Fruit fly (Drosophila melanogaster) whole organism, prepupa: Measurements from ENCODE around the gene CG7840.

ENCODE experiments used
- Blimp-1 ChIP-seq: fragments of 200-800 bp; sonication (Bioruptor generic); optimal IDR thresholded peaks from 3 replicates; lab custom pipeline; 2017; ENCODE audit warnings: missing biosample characterization, missing genetic modification characterization, mild to moderate bottlenecking, moderate library complexity, missing genetic modification reagents
- CG11294 ChIP-seq: fragments of 200-800 bp; sonication (Bioruptor generic); IDR thresholded peaks from 2 replicates; pipeline ENCODE4 v1.3.6; 2022; ENCODE audit warnings: missing biosample characterization, missing genetic modification characterization
- CG11762 ChIP-seq: fragments of 200-800 bp; sonication (Bioruptor generic); optimal IDR thresholded peaks from 3 replicates; lab custom pipeline; 2016; ENCODE audit warnings: missing biosample characterization, missing genetic modification characterization; ENCODE audit not compliant: insufficient read depth
- CG15336 ChIP-seq: fragments of 200-800 bp; sonication (Bioruptor generic); IDR thresholded peaks from 2 replicates; pipeline ENCODE4 v1.3.6; 2022; ENCODE audit warnings: missing biosample characterization, missing genetic modification characterization
- CG1621 ChIP-seq: fragments of 200-800 bp; sonication (Bioruptor generic); optimal IDR thresholded peaks from 3 replicates; lab custom pipeline; 2018; ENCODE audit warnings: missing biosample characterization, mild to moderate bottlenecking, missing genetic modification characterization
- CG16779 ChIP-seq: fragments of 200-800 bp; sonication (Bioruptor generic); optimal IDR thresholded peaks from 3 replicates; lab custom pipeline; 2017; ENCODE audit warnings: missing biosample characterization, mild to moderate bottlenecking, missing genetic modification characterization
- CG3032 ChIP-seq: fragments of 200-800 bp; optimal IDR thresholded peaks from 2 replicates; lab custom pipeline; 2019; ENCODE audit warnings: missing biosample characterization, mild to moderate bottlenecking, missing genetic modification characterization, moderate library complexity
- CG31627 ChIP-seq: fragments of 200-800 bp; sonication (Bioruptor generic); optimal IDR thresholded peaks from 3 replicates; lab custom pipeline; 2016; ENCODE audit warnings: missing biosample characterization, missing genetic modification characterization
- CG32006 ChIP-seq: fragments of 200-800 bp; sonication (Bioruptor generic); optimal IDR thresholded peaks from 3 replicates; lab custom pipeline; 2017; ENCODE audit warnings: missing biosample characterization, mild to moderate bottlenecking, missing genetic modification characterization
- CG34406 ChIP-seq: fragments of 200-800 bp; sonication (Bioruptor generic); optimal IDR thresholded peaks from 3 replicates; lab custom pipeline; 2016; ENCODE audit warnings: missing biosample characterization, missing genetic modification characterization
- CG3919 ChIP-seq: fragments of 200-800 bp; sonication (Bioruptor generic); optimal IDR thresholded peaks from 3 replicates; lab custom pipeline; 2016; ENCODE audit warnings: missing biosample characterization, missing genetic modification characterization
- CG4318 ChIP-seq: fragments of 200-800 bp; sonication (Bioruptor generic); optimal IDR thresholded peaks from 3 replicates; lab custom pipeline; 2017; ENCODE audit warnings: missing biosample characterization, mild to moderate bottlenecking, missing genetic modification characterization
- CG6163 ChIP-seq: fragments of 200-800 bp; sonication (Bioruptor generic); IDR thresholded peaks from 3 replicates; pipeline ENCODE4 v1.3.6; 2022; ENCODE audit warnings: missing biosample characterization, missing genetic modification characterization
- CG6276 ChIP-seq: fragments of 200-800 bp; sonication (Bioruptor generic); optimal IDR thresholded peaks from 2 replicates; lab custom pipeline; 2017; ENCODE audit warnings: missing biosample characterization, mild to moderate bottlenecking, missing genetic modification characterization
- CG6792 ChIP-seq: fragments of 200-800 bp; sonication (Bioruptor generic); optimal IDR thresholded peaks from 3 replicates; lab custom pipeline; 2016; ENCODE audit warnings: missing biosample characterization, missing genetic modification characterization
- CG6854 ChIP-seq: fragments of 200-800 bp; sonication (Bioruptor generic); optimal IDR thresholded peaks from 2 replicates; lab custom pipeline; 2017; ENCODE audit warnings: missing biosample characterization, mild to moderate bottlenecking, missing genetic modification characterization
- CG7368 ChIP-seq: fragments of 200-800 bp; sonication (Bioruptor generic); optimal IDR thresholded peaks from 3 replicates; lab custom pipeline; 2016; ENCODE audit warnings: missing biosample characterization, missing genetic modification characterization
- CG8632 ChIP-seq: fragments of 200-800 bp; sonication (Bioruptor generic); optimal IDR thresholded peaks from 3 replicates; lab custom pipeline; 2016; ENCODE audit warnings: missing biosample characterization, missing genetic modification characterization
- Eip75B ChIP-seq: fragments of 200-800 bp; sonication (Bioruptor generic); optimal IDR thresholded peaks from 3 replicates; lab custom pipeline; 2016; ENCODE audit warnings: missing biosample characterization, missing genetic modification characterization
- Eip78C ChIP-seq: fragments of 200-800 bp; sonication (Bioruptor generic); peaks from one replicate; lab custom pipeline; 2016; ENCODE audit warnings: missing biosample characterization, missing genetic modification characterization
- Ets21C ChIP-seq: fragments of 200-800 bp; sonication (Bioruptor generic); optimal IDR thresholded peaks from 3 replicates; lab custom pipeline; 2016; ENCODE audit warnings: missing biosample characterization, missing genetic modification characterization
- Ets96B ChIP-seq: fragments of 200-800 bp; optimal IDR thresholded peaks from 2 replicates; lab custom pipeline; 2019; ENCODE audit warnings: missing biosample characterization, mild to moderate bottlenecking, missing genetic modification characterization, moderate library complexity
- Hr38 ChIP-seq: sonication (Bioruptor generic); optimal IDR thresholded peaks from 2 replicates; lab custom pipeline; 2016; ENCODE audit warnings: missing biosample characterization, missing genetic modification characterization
- Hr39 ChIP-seq: fragments of 200-800 bp; sonication (Bioruptor generic); optimal IDR thresholded peaks from 2 replicates; lab custom pipeline; 2016; ENCODE audit warnings: missing biosample characterization, missing genetic modification characterization
- Hr4 ChIP-seq: fragments of 200-800 bp; sonication (Bioruptor generic); optimal IDR thresholded peaks from 3 replicates; lab custom pipeline; 2016; ENCODE audit warnings: missing biosample characterization, missing genetic modification characterization
- Lpt ChIP-seq: fragments of 200-800 bp; sonication (Bioruptor generic); optimal IDR thresholded peaks from 3 replicates; lab custom pipeline; 2016; ENCODE audit warnings: missing biosample characterization, missing genetic modification characterization
- Met ChIP-seq: fragments of 200-800 bp; sonication (Bioruptor generic); optimal IDR thresholded peaks from 3 replicates; lab custom pipeline; 2016; ENCODE audit warnings: missing biosample characterization, missing genetic modification characterization
- OdsH ChIP-seq: fragments of 200-800 bp; sonication (Bioruptor generic); optimal IDR thresholded peaks from 3 replicates; lab custom pipeline; 2016; ENCODE audit warnings: missing biosample characterization, missing genetic modification characterization
- Smox ChIP-seq: fragments of 200-800 bp; sonication (Bioruptor generic); optimal IDR thresholded peaks from 3 replicates; lab custom pipeline; 2016; ENCODE audit warnings: missing biosample characterization, missing genetic modification characterization
- Sox102F ChIP-seq: fragments of 200-800 bp; sonication (Bioruptor generic); optimal IDR thresholded peaks from 2 replicates; lab custom pipeline; 2016; ENCODE audit warnings: missing biosample characterization, mild to moderate bottlenecking, missing genetic modification characterization
- Sox14 ChIP-seq: fragments of 200-800 bp; sonication (Bioruptor generic); optimal IDR thresholded peaks from 3 replicates; lab custom pipeline; 2016; ENCODE audit warnings: missing biosample characterization, missing genetic modification characterization
- Sox15 ChIP-seq: fragments of 200-800 bp; sonication (Bioruptor generic); optimal IDR thresholded peaks from 3 replicates; lab custom pipeline; 2016; ENCODE audit warnings: missing biosample characterization, missing genetic modification characterization
- achi ChIP-seq: fragments of 200-800 bp; sonication (Bioruptor generic); optimal IDR thresholded peaks from 3 replicates; lab custom pipeline; 2016; ENCODE audit warnings: missing biosample characterization, missing genetic modification characterization
- acj6 ChIP-seq: fragments of 200-800 bp; sonication (Bioruptor generic); optimal IDR thresholded peaks from 3 replicates; lab custom pipeline; 2016; ENCODE audit warnings: missing biosample characterization, missing genetic modification characterization
- cyc ChIP-seq: fragments of 200-800 bp; sonication (Bioruptor generic); optimal IDR thresholded peaks from 3 replicates; lab custom pipeline; 2016; ENCODE audit warnings: missing biosample characterization, missing genetic modification characterization
- dsx ChIP-seq: fragments of 200-800 bp; optimal IDR thresholded peaks from 3 replicates; lab custom pipeline; 2019; ENCODE audit warnings: missing biosample characterization, mild to moderate bottlenecking, missing genetic modification characterization, moderate library complexity; ENCODE audit not compliant: poor library complexity, severe bottlenecking
- eg ChIP-seq: fragments of 200-800 bp; sonication (Bioruptor generic); IDR thresholded peaks from 3 replicates; pipeline ENCODE4 v1.3.6; 2022; ENCODE audit warnings: missing biosample characterization, missing genetic modification characterization
- esn ChIP-seq: fragments of 200-800 bp; sonication (Bioruptor generic); optimal IDR thresholded peaks from 2 replicates; lab custom pipeline; 2016; ENCODE audit warnings: missing biosample characterization, mild to moderate bottlenecking, missing genetic modification characterization, moderate library complexity
- fd59A ChIP-seq: fragments of 200-800 bp; sonication (Bioruptor generic); optimal IDR thresholded peaks from 2 replicates; lab custom pipeline; 2017; ENCODE audit warnings: missing biosample characterization, mild to moderate bottlenecking, missing genetic modification characterization, missing genetic modification reagents
- fd85E ChIP-seq: fragments of 200-800 bp; sonication (Bioruptor generic); optimal IDR thresholded peaks from 3 replicates; lab custom pipeline; 2016; ENCODE audit warnings: missing biosample characterization, missing genetic modification characterization
- fkh ChIP-seq: fragments of 200-800 bp; sonication (Bioruptor generic); optimal IDR thresholded peaks from 3 replicates; lab custom pipeline; 2017; ENCODE audit warnings: missing biosample characterization, mild to moderate bottlenecking, missing genetic modification characterization, moderate library complexity
- net ChIP-seq: fragments of 200-800 bp; sonication (Bioruptor generic); optimal IDR thresholded peaks from 3 replicates; lab custom pipeline; 2016; ENCODE audit warnings: missing biosample characterization, missing genetic modification characterization
- salr ChIP-seq, 2 experiments: fragments of 200-800 bp; sonication (Bioruptor generic); optimal IDR thresholded peaks; 3 replicates each; lab custom pipeline; 2016 to 2018; ENCODE audit warnings: missing biosample characterization in 2 of 2, missing genetic modification characterization in 2 of 2, mild to moderate bottlenecking in 1 of 2
- spab ChIP-seq: fragments of 200-800 bp; sonication (Bioruptor generic); optimal IDR thresholded peaks from 2 replicates; lab custom pipeline; 2017; ENCODE audit warnings: missing biosample characterization, mild to moderate bottlenecking, missing genetic modification characterization, missing genetic modification reagents
- svp ChIP-seq: fragments of 200-800 bp; sonication (Bioruptor generic); peaks from one replicate; lab custom pipeline; 2016; ENCODE audit warnings: missing biosample characterization, missing genetic modification characterization
- topi ChIP-seq: fragments of 200-800 bp; sonication (Bioruptor generic); optimal IDR thresholded peaks from 3 replicates; lab custom pipeline; 2016; ENCODE audit warnings: missing biosample characterization, missing genetic modification characterization
- vri ChIP-seq: fragments of 200-800 bp; sonication (Bioruptor generic); optimal IDR thresholded peaks from 3 replicates; lab custom pipeline; 2016; ENCODE audit warnings: missing biosample characterization, mild to moderate bottlenecking, missing genetic modification characterization

The CG7840 gene

DNA sequence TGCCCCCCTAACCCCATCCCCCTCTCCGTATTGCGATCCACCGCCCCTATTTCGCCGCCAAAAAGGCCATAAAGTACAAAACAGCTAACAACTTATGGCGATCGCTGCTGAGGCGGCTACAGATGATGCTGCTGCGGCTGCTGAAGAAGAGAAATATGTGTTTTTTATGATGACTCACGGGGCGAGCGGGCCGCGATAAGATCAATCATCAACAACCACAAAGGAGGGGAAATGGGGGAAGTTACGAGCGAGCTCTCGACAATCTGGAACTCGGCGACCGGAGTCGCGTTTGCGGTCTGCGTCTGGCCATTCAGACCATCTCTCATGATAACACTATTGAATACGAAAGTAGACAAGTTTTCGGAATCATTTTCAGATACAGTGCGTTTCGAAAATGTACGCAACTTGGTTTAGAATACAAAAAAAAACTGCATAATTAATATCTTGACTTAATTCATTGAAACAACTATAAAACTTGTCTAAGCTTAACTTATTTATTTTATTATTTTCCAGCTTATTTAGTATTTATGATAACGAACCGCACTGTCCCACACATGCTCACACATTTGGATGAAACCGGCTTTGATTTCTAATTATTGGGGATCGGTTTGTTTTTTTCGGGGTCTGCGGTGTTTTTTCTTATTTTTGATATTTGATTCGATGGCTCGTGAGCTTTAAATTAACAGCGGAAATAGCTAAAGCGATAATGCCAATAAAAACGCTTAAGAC is 13.1 kb upstream of the CG7840 start (continued):
- TF ChIP-seq Blimp-1 (GFP tag; lab: Kevin White, UChicago) (no peak), CG6792 (GFP tag; lab: Kevin White, UChicago) (peak; percentile 39), spab (GFP tag; lab: Kevin White, UChicago) (peak; percentile 15), vri (peak; percentile 66), CG4318 (peak; percentile 69), CG31627 (peak; percentile 46), Sox14 (GFP tag; lab: Kevin White, UChicago) (peak; percentile 56), Ets21C (GFP tag; lab: Kevin White, UChicago) (peak; percentile 11), svp (GFP tag; lab: Kevin White, UChicago) (peak; percentile 93), salr (GFP tag; optimal IDR thresholded peaks at IDR 0.05; lab: Kevin White, UChicago) (peak in 1 of 2 experiments; percentile 56), CG3919 (GFP tag; lab: Kevin White, UChicago) (peak; percentile 50), OdsH (GFP tag; lab: Kevin White, UChicago) (peak; percentile 74), Met (peak; percentile 54), achi (GFP tag; lab: Kevin White, UChicago) (peak; percentile 71), CG6854 (GFP tag; lab: Kevin White, UChicago) (peak; percentile 5), Sox15 (GFP tag; lab: Kevin White, UChicago) (peak; percentile 13), CG16779 (tag; lab: Kevin White, UChicago) (peak; percentile 39), fkh (GFP tag; lab: Kevin White, UChicago) (peak; percentile 55), Eip75B (peak; percentile 74), CG6276 (GFP tag; lab: Kevin White, UChicago) (peak; percentile 90), CG1621 (peak; percentile 6), fd59A (GFP tag; lab: Kevin White, UChicago) (no peak), CG3032 (tag; lab: Kevin White, UChicago) (peak; percentile 28)
- TF ChIP-seq, all 60 proteins: peak for 51

- TF ChIP-seq esn (GFP tag; lab: Kevin White, UChicago): no peak
- TF ChIP-seq CG34406 (GFP tag; lab: Kevin White, UChicago): no peak
- peak; percentile 39 for TF ChIP-seq CG8632 (GFP tag; lab: Kevin White, UChicago)
- no peak for TF ChIP-seq Hr39 (GFP tag; lab: Kevin White, UChicago)
- TF ChIP-seq Ets21C (GFP tag; lab: Kevin White, UChicago): no peak
- no peak for TF ChIP-seq CG11294 (GFP tag; lab: Robert Waterston, UW)
- TF ChIP-seq vri: no peak
- peak; percentile 46 for TF ChIP-seq acj6 (GFP tag; lab: Kevin White, UChicago)
- TF ChIP-seq topi: no peak
- no peak for TF ChIP-seq net
- no peak for TF ChIP-seq Lpt (GFP tag; lab: Kevin White, UChicago)
- peak; percentile 3 for TF ChIP-seq Hr4 (GFP tag; lab: Kevin White, UChicago)
- no peak for TF ChIP-seq CG7368 (GFP tag; lab: Kevin White, UChicago)
- no peak for TF ChIP-seq Hr38 (GFP tag; lab: Kevin White, UChicago)
- no peak for TF ChIP-seq CG16779 (tag; lab: Kevin White, UChicago)
- no peak for TF ChIP-seq CG6854 (GFP tag; lab: Kevin White, UChicago)
- TF ChIP-seq CG6792 (GFP tag; lab: Kevin White, UChicago): peak; percentile 13
- no peak for TF ChIP-seq CG11762 (GFP tag; lab: Kevin White, UChicago)
- no peak for TF ChIP-seq CG32006 (GFP tag; lab: Kevin White, UChicago)
- no peak for TF ChIP-seq achi (GFP tag; lab: Kevin White, UChicago)
- TF ChIP-seq eg (GFP tag; lab: Robert Waterston, UW): no peak
- no peak for TF ChIP-seq fd85E (GFP tag; lab: Kevin White, UChicago)
- no peak for TF ChIP-seq Smox (GFP tag; lab: Kevin White, UChicago)
- no peak for TF ChIP-seq CG15336
- TF ChIP-seq dsx: no peak
- no peak for TF ChIP-seq cyc
- TF ChIP-seq Eip75B: peak; percentile 45
- no peak for TF ChIP-seq CG3032 (tag; lab: Kevin White, UChicago)
- 0 out of 3 replicates have a peak, but pooled peaks have one; percentile 37 for TF ChIP-seq CG6163 (GFP tag; lab: Robert Waterston, UW)
- peak; percentile 18 for TF ChIP-seq Sox102F (GFP tag; lab: Kevin White, UChicago)
- TF ChIP-seq Ets96B (tag; lab: Kevin White, UChicago): peak; percentile 29
- peak; percentile 10 for TF ChIP-seq Met
- no peak for TF ChIP-seq OdsH (GFP tag; lab: Kevin White, UChicago)
- peak; percentile 63 for TF ChIP-seq Eip78C
- peak; percentile 53 for TF ChIP-seq svp (GFP tag; lab: Kevin White, UChicago)
Observed at dm6 chr2L:8293449-8293848, 11.9 kb upstream of the CG7840 start.
